Fruit fly (Drosophila melanogaster): Measurements from ENCODE around the gene ems.
A peak's percentile ranks its signal among the peaks of the same experiment; 100 is the strongest.

Gene ems

DNA sequence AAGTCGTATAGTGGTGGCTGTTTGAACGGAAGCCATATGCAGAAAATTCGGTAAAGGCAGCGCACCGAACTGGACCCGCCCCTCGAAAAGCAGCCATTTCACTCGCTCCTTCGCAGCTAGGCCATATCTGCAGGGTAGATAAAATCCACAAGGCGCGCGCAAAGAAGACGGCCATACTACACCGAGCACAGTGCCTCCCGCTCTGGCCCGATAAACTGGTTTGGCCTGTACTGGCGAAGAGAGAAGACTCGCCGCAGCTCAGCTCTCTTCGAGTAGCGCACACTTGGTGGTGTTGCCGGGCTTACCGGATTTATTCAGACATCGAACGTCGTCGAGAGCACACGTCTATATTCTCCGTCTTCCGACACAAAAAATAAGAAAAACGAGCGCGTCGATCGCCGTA, at the start of gene ems (continued):
- TF ChIP-seq CG9817 (tag; optimal IDR thresholded peaks at IDR 0.05), result no peak
- TF ChIP-seq Deaf1 (tag; optimal IDR thresholded peaks at IDR 0.05), result peak; percentile 56
- TF ChIP-seq z (GFP tag; IDR thresholded peaks at IDR 0.05), result no peak
- TF ChIP-seq CG6654 (GFP tag; optimal IDR thresholded peaks at IDR 0.05), result no peak
- TF ChIP-seq CG33213 (GFP tag; optimal IDR thresholded peaks at IDR 0.05), result no peak
- TF ChIP-seq CG34422 (GFP tag; IDR thresholded peaks at IDR 0.05), result no peak
- TF ChIP-seq Ravus (GFP tag; IDR thresholded peaks at IDR 0.05), result no peak
- TF ChIP-seq onecut (GFP tag; IDR thresholded peaks at IDR 0.05), result no peak
- TF ChIP-seq org-1 (GFP tag; optimal IDR thresholded peaks at IDR 0.05), result no peak
- peak; percentile 56 for TF ChIP-seq D (optimal IDR thresholded peaks at IDR 0.05)
- TF ChIP-seq D (GFP tag; optimal IDR thresholded peaks at IDR 0.05), result no peak
- no peak for TF ChIP-seq Atf6 (GFP tag; IDR thresholded peaks at IDR 0.05)
- TF ChIP-seq gt (GFP tag; IDR thresholded peaks at IDR 0.05), result no peak
- no peak for TF ChIP-seq fu2 (GFP tag; optimal IDR thresholded peaks at IDR 0.05)
- TF ChIP-seq CG17612 (GFP tag; IDR thresholded peaks at IDR 0.05), result no peak
- no peak for TF ChIP-seq CG11398 (GFP tag; optimal IDR thresholded peaks at IDR 0.05)
- TF ChIP-seq Asciz (GFP tag; optimal IDR thresholded peaks at IDR 0.05), result no peak
- no peak for TF ChIP-seq CG7928 (GFP tag; optimal IDR thresholded peaks at IDR 0.05)
- no peak for TF ChIP-seq sens (GFP tag)
- TF ChIP-seq CG12299 (tag; optimal IDR thresholded peaks at IDR 0.05), result no peak
- no peak; the same call in 2 of the 3 replicates for TF ChIP-seq HLH4C (GFP tag; IDR thresholded peaks at IDR 0.05; ENCODE audit: partially characterized antibody)
- TF ChIP-seq YL-1 (GFP tag; optimal IDR thresholded peaks at IDR 0.05), result no peak
- TF ChIP-seq grn (GFP tag; optimal IDR thresholded peaks at IDR 0.05), result peak; percentile 82
- TF ChIP-seq Stat92E (GFP tag; optimal IDR thresholded peaks at IDR 0.05), result peak in 1 of 3 experiments; percentile 62
- TF ChIP-seq CG2712 (tag; optimal IDR thresholded peaks at IDR 0.05), result peak; percentile 3
- TF ChIP-seq jigr1 (GFP tag; IDR thresholded peaks at IDR 0.05), result no peak
- TF ChIP-seq CG13624 (GFP tag; optimal IDR thresholded peaks at IDR 0.05), result no peak
- TF ChIP-seq cg (GFP tag; optimal IDR thresholded peaks at IDR 0.05), result peak; percentile 51
- peak; percentile 26; the same call in 1 of the 3 replicates for TF ChIP-seq Doc3 (GFP tag; IDR thresholded peaks at IDR 0.05; ENCODE audit: partially characterized antibody)
- no peak for TF ChIP-seq ab (GFP tag; optimal IDR thresholded peaks at IDR 0.05)
- no peak for TF ChIP-seq Lim3 (GFP tag; IDR thresholded peaks at IDR 0.05)
- peak; percentile 34; the same call in 1 of the 2 replicates for TF ChIP-seq CG42726 (GFP tag; IDR thresholded peaks at IDR 0.05; ENCODE audit: partially characterized antibody)
- TF ChIP-seq CG12071 (GFP tag; optimal IDR thresholded peaks at IDR 0.05), result peak; percentile 18
- no peak for TF ChIP-seq lab (GFP tag; optimal IDR thresholded peaks at IDR 0.05)
- TF ChIP-seq tna (GFP tag; IDR thresholded peaks at IDR 0.05; ENCODE audit: partially characterized antibody), result no peak; the same call in 1 of the 2 replicates
- TF ChIP-seq grau (tag; optimal IDR thresholded peaks at IDR 0.05), result peak; percentile 13
- no peak for TF ChIP-seq CG4820 (GFP tag; optimal IDR thresholded peaks at IDR 0.05)
- TF ChIP-seq CG8478 (optimal IDR thresholded peaks at IDR 0.05), result peak; percentile 93
- TF ChIP-seq Dip2 (GFP tag; IDR thresholded peaks at IDR 0.05), result no peak
- no peak for TF ChIP-seq tio (GFP tag; optimal IDR thresholded peaks at IDR 0.05)
- no peak for TF ChIP-seq CG8089 (GFP tag; optimal IDR thresholded peaks at IDR 0.05)
- no peak for TF ChIP-seq Doc2 (GFP tag; IDR thresholded peaks at IDR 0.05)
- peak; percentile 47 for TF ChIP-seq kni (GFP tag; optimal IDR thresholded peaks at IDR 0.05)
- no peak for TF ChIP-seq CG10565 (GFP tag; optimal IDR thresholded peaks at IDR 0.05)
- TF ChIP-seq CG4707 (GFP tag; optimal IDR thresholded peaks at IDR 0.05), result no peak
- peak; percentile 99 for TF ChIP-seq CG10321 (GFP tag; IDR thresholded peaks at IDR 0.05)
- TF ChIP-seq rib (GFP tag; IDR thresholded peaks at IDR 0.05), result peak; percentile 61; the same call in 1 of the 2 replicates
- TF ChIP-seq Trl (optimal IDR thresholded peaks at IDR 0.05), result peak; percentile 44 to 81
- TF ChIP-seq Trl (GFP tag; optimal IDR thresholded peaks at IDR 0.05), result peak; percentile 11
- no peak for TF ChIP-seq Hmx (GFP tag; optimal IDR thresholded peaks at IDR 0.05)
- no peak for TF ChIP-seq gce (GFP tag; IDR thresholded peaks at IDR 0.05)
- TF ChIP-seq HLH54F (GFP tag; optimal IDR thresholded peaks at IDR 0.05), result no peak
- no peak for TF ChIP-seq CG15514 (GFP tag; optimal IDR thresholded peaks at IDR 0.05)

Data from whole organism, embryonic.